Fruit fly (Drosophila melanogaster) whole organism, wandering third instar larva: ENCODE results near the gene CG33253.

Source experiments
- Abd-B ChIP-seq: fragments of >200 bp; optimal IDR thresholded peaks from 2 replicates; lab custom pipeline; 2017; ENCODE audit warnings: missing biosample characterization, missing genetic modification characterization
- CG9705 ChIP-seq: fragments of 200-800 bp; sonication (Bioruptor generic); optimal IDR thresholded peaks from 2 replicates; lab custom pipeline; 2018; ENCODE audit warnings: missing biosample characterization, mild to moderate bottlenecking, missing genetic modification characterization
- CrebA ChIP-seq: fragments of 200-800 bp; sonication (Bioruptor generic); optimal IDR thresholded peaks from 2 replicates; lab custom pipeline; 2016; ENCODE audit warnings: missing biosample characterization, mild to moderate bottlenecking, missing genetic modification characterization, borderline replicate concordance
- Dfd ChIP-seq: fragments of >200 bp; optimal IDR thresholded peaks from 2 replicates; lab custom pipeline; 2017; ENCODE audit warnings: missing biosample characterization, missing genetic modification characterization
- Dif ChIP-seq: fragments of 200-275, 200-300 bp; sonication (Bioruptor generic); optimal IDR thresholded peaks from 2 replicates; lab custom pipeline; 2018; ENCODE audit warnings: missing biosample characterization, missing genetic modification characterization; ENCODE audit not compliant: partially characterized antibody
- HLH106 ChIP-seq: fragments of 200-800 bp; optimal IDR thresholded peaks from 3 replicates; lab custom pipeline; 2019; ENCODE audit warnings: missing biosample characterization, mild to moderate bottlenecking, missing genetic modification characterization, moderate library complexity
- Hnf4 ChIP-seq: fragments of 200-800 bp; sonication (Bioruptor generic); optimal IDR thresholded peaks from 2 replicates; lab custom pipeline; 2016; ENCODE audit warnings: missing biosample characterization, mild to moderate bottlenecking, missing genetic modification characterization
- Hr78 ChIP-seq: fragments of >200 bp; optimal IDR thresholded peaks from 2 replicates; lab custom pipeline; 2017; ENCODE audit warnings: missing biosample characterization, missing genetic modification characterization
- Hr83 ChIP-seq: fragments of 200-300 bp; sonication (Bioruptor generic); optimal IDR thresholded peaks from 2 replicates; lab custom pipeline; 2016; ENCODE audit warnings: missing biosample characterization, mild to moderate bottlenecking, missing genetic modification characterization, moderate library complexity; ENCODE audit not compliant: poor library complexity, severe bottlenecking
- Jra ChIP-seq: sonication (Bioruptor generic); optimal IDR thresholded peaks from 2 replicates; lab custom pipeline; 2016; ENCODE audit warnings: missing biosample characterization, missing genetic modification characterization
- Mio ChIP-seq: sonication (Bioruptor generic); optimal IDR thresholded peaks from 2 replicates; lab custom pipeline; 2016; ENCODE audit warnings: missing biosample characterization, missing genetic modification characterization
- Myc ChIP-seq: fragments of >200 bp; optimal IDR thresholded peaks from 2 replicates; lab custom pipeline; 2017
- N ChIP-seq: fragments of >200 bp; optimal IDR thresholded peaks from 2 replicates; lab custom pipeline; 2018; ENCODE audit warnings: missing biosample characterization, missing external identifiers, missing genetic modification characterization
- OdsH ChIP-seq: fragments of 200-800 bp; sonication (Bioruptor generic); optimal IDR thresholded peaks from 2 replicates; lab custom pipeline; 2016; ENCODE audit warnings: missing biosample characterization, mild to moderate bottlenecking, missing genetic modification characterization
- Rel ChIP-seq, 2 experiments: fragments of 200-800 bp; sonication (Bioruptor generic) in 1 of 2; optimal IDR thresholded peaks; 2 replicates in 1 of 2; 3 replicates in 1 of 2; lab custom pipeline; 2016 to 2019; ENCODE audit warnings: mild to moderate bottlenecking in 2 of 2, missing biosample characterization in 2 of 2, missing genetic modification characterization in 2 of 2, moderate library complexity in 1 of 2
- Sp1 ChIP-seq: fragments of 200-800 bp; sonication (Bioruptor generic); optimal IDR thresholded peaks from 3 replicates; lab custom pipeline; 2019; ENCODE audit warnings: missing biosample characterization, mild to moderate bottlenecking, missing genetic modification characterization, moderate library complexity
- Vsx2 ChIP-seq: fragments of 200-300, 225-300 bp; sonication (Bioruptor generic); optimal IDR thresholded peaks from 2 replicates; lab custom pipeline; 2018; ENCODE audit warnings: missing biosample characterization, missing genetic modification characterization; ENCODE audit not compliant: partially characterized antibody
- br ChIP-seq: fragments of 200-800 bp; sonication (Bioruptor generic); optimal IDR thresholded peaks from 2 replicates; lab custom pipeline; 2016; ENCODE audit warnings: missing biosample characterization, missing genetic modification characterization
- dl ChIP-seq, 2 experiments: fragments of 175-275, 200-275 bp in 1 of 2; fragments of 200-275 bp in 1 of 2; sonication (Bioruptor generic); optimal IDR thresholded peaks; lab custom pipeline; 2018; ENCODE audit warnings: mild to moderate bottlenecking in 2 of 2, missing biosample characterization in 2 of 2, missing genetic modification characterization in 2 of 2, moderate library complexity in 2 of 2; ENCODE audit not compliant: partially characterized antibody in 2 of 2, insufficient read depth in 1 of 2
- dmrt93B ChIP-seq: fragments of 200-800 bp; sonication (Bioruptor generic); optimal IDR thresholded peaks from 2 replicates; lab custom pipeline; 2018; ENCODE audit warnings: missing biosample characterization, mild to moderate bottlenecking, missing genetic modification characterization
- dsf ChIP-seq: sonication (Bioruptor generic); optimal IDR thresholded peaks from 2 replicates; lab custom pipeline; 2016; ENCODE audit warnings: missing biosample characterization, missing genetic modification characterization, borderline replicate concordance
- ey ChIP-seq: fragments of 200-800 bp; sonication (Bioruptor generic); optimal IDR thresholded peaks from 2 replicates; lab custom pipeline; 2016; ENCODE audit warnings: missing biosample characterization, missing genetic modification characterization
- foxo ChIP-seq, 2 experiments: fragments of 200-800 bp; sonication (Bioruptor generic); optimal IDR thresholded peaks; 2 replicates in 1 of 2; 3 replicates in 1 of 2; lab custom pipeline; 2016 to 2017; ENCODE audit warnings: missing biosample characterization in 2 of 2, missing genetic modification characterization in 2 of 2
- h ChIP-seq: fragments of 200-800 bp; sonication (Bioruptor generic); optimal IDR thresholded peaks from 3 replicates; lab custom pipeline; 2016; ENCODE audit warnings: missing biosample characterization, mild to moderate bottlenecking, missing genetic modification characterization
- jim ChIP-seq: fragments of 175-275, 200-325 bp; sonication (Bioruptor generic); optimal IDR thresholded peaks from 2 replicates; lab custom pipeline; 2016; ENCODE audit warnings: missing biosample characterization, mild to moderate bottlenecking, missing genetic modification characterization
- psq ChIP-seq: fragments of 200-800 bp; sonication (Bioruptor generic); optimal IDR thresholded peaks from 3 replicates; lab custom pipeline; 2017; ENCODE audit warnings: missing biosample characterization, mild to moderate bottlenecking, missing genetic modification characterization, moderate library complexity
- sage ChIP-seq: fragments of 200-800 bp; sonication (Bioruptor generic); optimal IDR thresholded peaks from 2 replicates; lab custom pipeline; 2016; ENCODE audit warnings: missing biosample characterization, mild to moderate bottlenecking, missing genetic modification characterization
- sv ChIP-seq: fragments of 200-800 bp; sonication (Bioruptor generic); optimal IDR thresholded peaks from 3 replicates; lab custom pipeline; 2016; ENCODE audit warnings: missing biosample characterization, missing genetic modification characterization
- tai ChIP-seq: sonication (Bioruptor generic); optimal IDR thresholded peaks from 2 replicates; lab custom pipeline; 2016; ENCODE audit warnings: missing biosample characterization, missing genetic modification characterization
- usp ChIP-seq: fragments of >200 bp; optimal IDR thresholded peaks from 2 replicates; lab custom pipeline; 2017; ENCODE audit warnings: missing biosample characterization, missing genetic modification characterization
- woc ChIP-seq: sonication (Bioruptor generic); optimal IDR thresholded peaks from 2 replicates; lab custom pipeline; 2016; ENCODE audit warnings: missing biosample characterization, mild to moderate bottlenecking, missing genetic modification characterization

The CG33253 gene

dm6 chrX:19211982-19212381 lies 28.8 kb downstream of the CG33253 start, which contains the start of gene CG14195:
TSS of gene CG14195 (minus strand) at chrX:19212082.
- TF ChIP-seq N (GFP tag; lab: Kevin White, UChicago), result no peak
- TF ChIP-seq foxo (GFP tag; optimal IDR thresholded peaks at IDR 0.05; lab: Kevin White, UChicago), result no peak
- TF ChIP-seq Rel (GFP tag; optimal IDR thresholded peaks at IDR 0.05; lab: Kevin White, UChicago), result no peak
- TF ChIP-seq Rel (tag; optimal IDR thresholded peaks at IDR 0.05; lab: Kevin White, UChicago), result no peak
- no peak for TF ChIP-seq h (GFP tag; lab: Kevin White, UChicago)
- no peak for TF ChIP-seq Dfd (GFP tag; lab: Kevin White, UChicago)
- TF ChIP-seq Mio (GFP tag; lab: Kevin White, UChicago), result no peak
- TF ChIP-seq Dif (GFP tag; lab: Kevin White, UChicago), result no peak
- no peak for TF ChIP-seq CG9705 (GFP tag; lab: Kevin White, UChicago)
- no peak for TF ChIP-seq Hnf4 (GFP tag; lab: Kevin White, UChicago)
- TF ChIP-seq Hr83 (GFP tag; lab: Kevin White, UChicago), result no peak
- no peak for TF ChIP-seq HLH106
- TF ChIP-seq tai (GFP tag; lab: Kevin White, UChicago), result no peak
- no peak for TF ChIP-seq usp (GFP tag; lab: Kevin White, UChicago)
- no peak for TF ChIP-seq sv (GFP tag; lab: Kevin White, UChicago)

dm6 chrX:19212954-19213353 lies 29.7 kb downstream of the CG33253 start, which contains the start of gene Mur18B:
TSS of gene Mur18B (plus strand) at chrX:19213254.
- TF ChIP-seq woc (no peak), Abd-B (GFP tag; lab: Kevin White, UChicago) (no peak), psq (GFP tag; lab: Kevin White, UChicago) (no peak), CG9705 (GFP tag; lab: Kevin White, UChicago) (no peak), dmrt93B (GFP tag; lab: Kevin White, UChicago) (no peak), Rel (GFP tag; optimal IDR thresholded peaks at IDR 0.05; lab: Kevin White, UChicago) (no peak), Rel (tag; optimal IDR thresholded peaks at IDR 0.05; lab: Kevin White, UChicago) (no peak), OdsH (GFP tag; lab: Kevin White, UChicago) (no peak), Mio (GFP tag; lab: Kevin White, UChicago) (no peak), usp (GFP tag; lab: Kevin White, UChicago) (no peak), Vsx2 (GFP tag; lab: Kevin White, UChicago) (no peak), Hr78 (GFP tag; lab: Kevin White, UChicago) (no peak), CrebA (GFP tag; lab: Kevin White, UChicago) (no peak), Jra (GFP tag; lab: Kevin White, UChicago) (no peak), sv (GFP tag; lab: Kevin White, UChicago) (no peak), dsf (no peak), tai (GFP tag; lab: Kevin White, UChicago) (no peak), ey (no peak), br (GFP tag; lab: Kevin White, UChicago) (no peak), h (GFP tag; lab: Kevin White, UChicago) (no peak), sage (no peak)

dm6 chrX:19215215-19215614 lies 32.0 kb downstream of the CG33253 start, which contains the start of gene Muc18B:
TSS of gene Muc18B (plus strand) at chrX:19215515.
- TF ChIP-seq jim (GFP tag; lab: Kevin White, UChicago) (no peak), Hr83 (GFP tag; lab: Kevin White, UChicago) (no peak), Myc (lab: Kevin White, UChicago) (no peak), dl (GFP tag; optimal IDR thresholded peaks at IDR 0.05; lab: Kevin White, UChicago; ENCODE audit: insufficient read depth in 1 of 2, partially characterized antibody in 2 of 2) (no peak), Hr78 (GFP tag; lab: Kevin White, UChicago) (no peak), Dfd (GFP tag; lab: Kevin White, UChicago) (no peak), OdsH (GFP tag; lab: Kevin White, UChicago) (no peak), Hnf4 (GFP tag; lab: Kevin White, UChicago) (no peak)
- TF ChIP-seq, all 38 proteins: peak for 0

- TF ChIP-seq Jra (GFP tag; lab: Kevin White, UChicago) (no peak), Vsx2 (GFP tag; lab: Kevin White, UChicago) (peak; percentile 64), dmrt93B (GFP tag; lab: Kevin White, UChicago) (no peak), CrebA (GFP tag; lab: Kevin White, UChicago) (no peak), psq (GFP tag; lab: Kevin White, UChicago) (no peak), sv (GFP tag; lab: Kevin White, UChicago) (no peak), CG9705 (GFP tag; lab: Kevin White, UChicago) (no peak), Sp1 (GFP tag; lab: Kevin White, UChicago) (no peak), h (GFP tag; lab: Kevin White, UChicago) (no peak)
These were observed 33.5 kb downstream of the CG33253 start for dm6 chrX:19216671-19217070.
